Fruit fly (Drosophila melanogaster): ENCODE measurements around the gene CG5611.

dm6 chr3R:27608000-27608399 lies 27.9 kb downstream of the CG5611 start:
- TF ChIP-seq Crg-1 (GFP tag; optimal IDR thresholded peaks at IDR 0.05) (no peak), bab1 (GFP tag; optimal IDR thresholded peaks at IDR 0.05) (no peak), CG1620 (GFP tag; optimal IDR thresholded peaks at IDR 0.05) (no peak), CG14711 (tag; optimal IDR thresholded peaks at IDR 0.05) (no peak), tj (GFP tag; optimal IDR thresholded peaks at IDR 0.05) (no peak), cnc (optimal IDR thresholded peaks at IDR 0.05) (no peak), CG7101 (tag; optimal IDR thresholded peaks at IDR 0.05) (no peak), CG12768 (GFP tag; optimal IDR thresholded peaks at IDR 0.05) (no peak)

Data from whole organism, adult.